Worm (Caenorhabditis elegans) whole organism, L3 larva: ENCODE results near the gene tig-2.

Source experiments
- aly-2 ChIP-seq: fragments of 150-350 bp; optimal IDR thresholded peaks from 2 replicates; lab custom pipeline; 2014; ENCODE audit warnings: missing biosample characterization, missing genetic modification characterization
- ama-1 ChIP-seq: fragments of 150-350 bp; optimal IDR thresholded peaks from 2 replicates; lab custom pipeline; 2018
- ceh-16 ChIP-seq: sonication (generic microtip); optimal IDR thresholded peaks from 2 replicates; lab custom pipeline; 2017; ENCODE audit warnings: missing biosample characterization, missing genetic modification characterization
- ceh-28 ChIP-seq: fragments of 150-350 bp; optimal IDR thresholded peaks from 2 replicates; lab custom pipeline; 2014; ENCODE audit warnings: missing biosample characterization, missing genetic modification reagents, missing genetic modification characterization
- ceh-82 ChIP-seq: fragments of 150-350 bp; optimal IDR thresholded peaks from 2 replicates; lab custom pipeline; 2014; ENCODE audit warnings: missing biosample characterization, missing genetic modification characterization
- ceh-9 ChIP-seq: sonication (generic microtip); optimal IDR thresholded peaks from 2 replicates; lab custom pipeline; 2018; ENCODE audit warnings: missing biosample characterization, missing genetic modification characterization
- daf-12 ChIP-seq: fragments of 150-350 bp; optimal IDR thresholded peaks from 2 replicates; lab custom pipeline; 2014; ENCODE audit warnings: missing biosample characterization, missing genetic modification reagents, missing genetic modification characterization
- egl-5 ChIP-seq: fragments of 150-350 bp; optimal IDR thresholded peaks from 2 replicates; lab custom pipeline; 2017; ENCODE audit warnings: missing biosample characterization, missing genetic modification reagents, missing genetic modification characterization, inconsistent platforms
- elt-1 ChIP-seq: fragments of 150-350 bp; optimal IDR thresholded peaks from 2 replicates; lab custom pipeline; 2014; ENCODE audit warnings: missing biosample characterization, missing genetic modification characterization
- elt-2 ChIP-seq: sonication (generic microtip); optimal IDR thresholded peaks from 2 replicates; lab custom pipeline; 2016; ENCODE audit warnings: missing genetic modification reagents, mild to moderate bottlenecking, missing genetic modification characterization, missing compliant biosample characterization
- fkh-10 ChIP-seq: sonication (generic microtip); optimal IDR thresholded peaks from 2 replicates; lab custom pipeline; 2017; ENCODE audit warnings: missing biosample characterization, missing genetic modification reagents, missing genetic modification characterization
- fkh-2 ChIP-seq: fragments of 150-350 bp; optimal IDR thresholded peaks from 2 replicates; lab custom pipeline; 2014; ENCODE audit warnings: missing biosample characterization, missing genetic modification reagents, missing genetic modification characterization
- fos-1 ChIP-seq: fragments of 150-350 bp; optimal IDR thresholded peaks from 2 replicates; lab custom pipeline; 2014; ENCODE audit warnings: missing biosample characterization, missing genetic modification characterization
- hmg-11 ChIP-seq: sonication (generic microtip); optimal IDR thresholded peaks from 2 replicates; lab custom pipeline; 2016; ENCODE audit warnings: missing genetic modification characterization, missing compliant biosample characterization
- lin-39 ChIP-seq: fragments of 150-350 bp; optimal IDR thresholded peaks from 2 replicates; lab custom pipeline; 2018; ENCODE audit warnings: missing biosample characterization, missing genetic modification reagents, missing genetic modification characterization
- lsy-12 ChIP-seq: sonication (generic microtip); optimal IDR thresholded peaks from 2 replicates; lab custom pipeline; 2016; ENCODE audit warnings: mild to moderate bottlenecking, missing genetic modification characterization, missing compliant biosample characterization
- mdl-1 ChIP-seq: fragments of 150-350 bp; optimal IDR thresholded peaks from 2 replicates; lab custom pipeline; 2014; ENCODE audit warnings: missing biosample characterization, missing genetic modification characterization
- mml-1 ChIP-seq: fragments of 150-350 bp; sonication (generic microtip); optimal IDR thresholded peaks from 3 replicates; lab custom pipeline; 2014; ENCODE audit warnings: missing biosample characterization, missing genetic modification characterization
- nfya-1 ChIP-seq: sonication (generic microtip); optimal IDR thresholded peaks from 2 replicates; lab custom pipeline; 2017; ENCODE audit warnings: missing genetic modification characterization, mild to moderate bottlenecking, missing compliant biosample characterization, antibody characterized with exemption, moderate library complexity; ENCODE audit not compliant: insufficient read depth
- nhr-11 ChIP-seq: fragments of 150-350 bp; optimal IDR thresholded peaks from 2 replicates; lab custom pipeline; 2014; ENCODE audit warnings: missing biosample characterization, missing genetic modification characterization
- nhr-23 ChIP-seq: fragments of 150-350 bp; optimal IDR thresholded peaks from 2 replicates; lab custom pipeline; 2014; ENCODE audit warnings: missing biosample characterization, missing genetic modification reagents, missing genetic modification characterization
- nhr-237 ChIP-seq: fragments of 150-350 bp; optimal IDR thresholded peaks from 2 replicates; lab custom pipeline; 2014; ENCODE audit warnings: missing biosample characterization, missing genetic modification characterization
- nhr-43 ChIP-seq: sonication (generic microtip); optimal IDR thresholded peaks from 2 replicates; lab custom pipeline; 2016; ENCODE audit warnings: mild to moderate bottlenecking, missing genetic modification characterization, missing compliant biosample characterization; ENCODE audit not compliant: poor library complexity, severe bottlenecking
- nhr-77 ChIP-seq: fragments of 150-350 bp; optimal IDR thresholded peaks from 2 replicates; lab custom pipeline; 2014; ENCODE audit warnings: missing biosample characterization, missing genetic modification characterization
- pha-4 ChIP-seq: fragments of 150-350 bp; optimal IDR thresholded peaks from 2 replicates; lab custom pipeline; 2014; ENCODE audit warnings: missing biosample characterization, missing genetic modification reagents, missing genetic modification characterization
- pqm-1 ChIP-seq: fragments of 150-350 bp; optimal IDR thresholded peaks from 2 replicates; lab custom pipeline; 2017; ENCODE audit warnings: missing biosample characterization, missing genetic modification characterization, inconsistent platforms
- skn-1 ChIP-seq: fragments of 150-350 bp; optimal IDR thresholded peaks from 2 replicates; lab custom pipeline; 2014; ENCODE audit warnings: missing biosample characterization, missing genetic modification characterization
- snpc-4 ChIP-seq: fragments of 150-350 bp; optimal IDR thresholded peaks from 2 replicates; lab custom pipeline; 2014; ENCODE audit warnings: missing biosample characterization, missing genetic modification characterization
- tbx-2 ChIP-seq: sonication (generic microtip); optimal IDR thresholded peaks from 2 replicates; lab custom pipeline; 2016; ENCODE audit warnings: mild to moderate bottlenecking, missing genetic modification characterization, missing compliant biosample characterization
- unc-39 ChIP-seq: sonication (generic microtip); optimal IDR thresholded peaks from 4 replicates; lab custom pipeline; 2017; ENCODE audit warnings: missing biosample characterization, missing genetic modification characterization
- zag-1 ChIP-seq: fragments of 150-350 bp; optimal IDR thresholded peaks from 2 replicates; lab custom pipeline; 2014; ENCODE audit warnings: missing biosample characterization, missing genetic modification characterization
- ztf-11 ChIP-seq: fragments of 150-350 bp; optimal IDR thresholded peaks from 2 replicates; lab custom pipeline; 2014; ENCODE audit warnings: missing biosample characterization, missing genetic modification characterization

tig-2 gene

ce11 chrV:4730075-4730474 is at the start of gene tig-2:
Gene tig-2 (minus strand): TSS chrV:4730161.
- TF ChIP-seq nfya-1 (peak; percentile 27), hmg-11 (no peak), lin-39 (tag; lab: Kevin White, UChicago) (peak; percentile 36)

ce11 chrV:4777388-4777986 is 47.5 kb upstream of the tig-2 start, which contains the start of gene C18G1.1:
Gene C18G1.1 (plus strand): TSS chrV:4777960.
- TF ChIP-seq mdl-1 (tag; lab: Kevin White, UChicago) (no peak), egl-5 (peak; percentile 37)
- TF ChIP-seq, all 47 proteins: peak for 1

ce11 chrV:4775140-4775539 is 45.2 kb upstream of the tig-2 start:
- TF ChIP-seq ceh-16 (tag; lab: Kevin White, UChicago) (no peak), lin-39 (tag; lab: Kevin White, UChicago) (peak; percentile 38), aly-2 (tag; lab: Kevin White, UChicago) (no peak), ceh-82 (tag; lab: Kevin White, UChicago) (no peak), nfya-1 (peak; percentile 23), ama-1 (no peak), nhr-237 (tag; lab: Kevin White, UChicago) (no peak), ceh-9 (tag; lab: Kevin White, UChicago) (no peak), snpc-4 (no peak), lsy-12 (no peak), nhr-11 (tag; lab: Kevin White, UChicago) (no peak), nhr-43 (tag; lab: Kevin White, UChicago) (no peak), elt-1 (no peak), tbx-2 (tag; lab: Kevin White, UChicago) (no peak)

- TF ChIP-seq nhr-237 (tag; lab: Kevin White, UChicago), result no peak
- peak; percentile 71 for TF ChIP-seq elt-2 (tag; lab: Kevin White, UChicago)
- TF ChIP-seq pqm-1, result peak; percentile 54
Measured at ce11 chrV:4770408-4770947, 40.5 kb upstream of the tig-2 start, which contains the start of gene elt-7. Gene elt-7 (plus strand): TSS chrV:4770670.

ce11 chrV:4769633-4770032 is 39.7 kb upstream of the tig-2 start, which contains the start of gene C18G1.9:
Gene C18G1.9 (minus strand): TSS chrV:4769733.
- TF ChIP-seq unc-39, result no peak
- no peak for TF ChIP-seq daf-12 (tag; lab: Kevin White, UChicago)
- TF ChIP-seq mml-1 (tag; lab: Kevin White, UChicago), result no peak
- no peak for TF ChIP-seq nhr-23 (tag; lab: Kevin White, UChicago)
- TF ChIP-seq pqm-1, result no peak
- no peak for TF ChIP-seq snpc-4
- no peak for TF ChIP-seq fkh-10 (GFP tag; lab: Kevin White, UChicago)
- no peak for TF ChIP-seq fos-1 (tag; lab: Kevin White, UChicago)
- TF ChIP-seq nhr-77 (tag; lab: Kevin White, UChicago), result no peak
- TF ChIP-seq ceh-9 (tag; lab: Kevin White, UChicago), result no peak
- TF ChIP-seq ztf-11 (tag; lab: Kevin White, UChicago), result no peak

- TF ChIP-seq pha-4 (tag; lab: Kevin White, UChicago), result no peak
- TF ChIP-seq daf-12 (tag; lab: Kevin White, UChicago), result no peak
- TF ChIP-seq zag-1 (tag; lab: Kevin White, UChicago), result no peak
- no peak for TF ChIP-seq elt-1
- TF ChIP-seq lsy-12, result no peak
- TF ChIP-seq nhr-77 (tag; lab: Kevin White, UChicago), result no peak
- no peak for TF ChIP-seq ceh-28 (tag; lab: Kevin White, UChicago)
- no peak for TF ChIP-seq ama-1
- no peak for TF ChIP-seq skn-1 (tag; lab: Kevin White, UChicago)
- TF ChIP-seq nfya-1, result no peak
- no peak for TF ChIP-seq nhr-43 (tag; lab: Kevin White, UChicago)
- no peak for TF ChIP-seq mml-1 (tag; lab: Kevin White, UChicago)
- no peak for TF ChIP-seq snpc-4
- TF ChIP-seq fkh-2, result no peak
Measured at ce11 chrV:4766501-4766900, 36.5 kb upstream of the tig-2 start, which contains the start of gene C18G1.8. Gene C18G1.8 (minus strand): TSS chrV:4766601.
